Fruit fly (Drosophila melanogaster): ENCODE data around the gene Hsc20.

- TF ChIP-seq cwo (GFP tag; optimal IDR thresholded peaks at IDR 0.05) = no peak
- no peak for TF ChIP-seq Antp (GFP tag; optimal IDR thresholded peaks at IDR 0.05)
- TF ChIP-seq br (optimal IDR thresholded peaks at IDR 0.05) = no peak
- TF ChIP-seq Dfd (GFP tag; optimal IDR thresholded peaks at IDR 0.05) = no peak
- TF ChIP-seq nerfin-1 (tag; optimal IDR thresholded peaks at IDR 0.05) = no peak
- TF ChIP-seq Sox100B (GFP tag; optimal IDR thresholded peaks at IDR 0.05) = no peak
- TF ChIP-seq CG9932 (GFP tag; IDR thresholded peaks at IDR 0.05) = no peak
- no peak for TF ChIP-seq CTCF (GFP tag; optimal IDR thresholded peaks at IDR 0.05)
- no peak for TF ChIP-seq CG10274 (GFP tag; optimal IDR thresholded peaks at IDR 0.05)
- TF ChIP-seq corto (GFP tag; optimal IDR thresholded peaks at IDR 0.05) = no peak
- peak; percentile 50 for TF ChIP-seq Dref (GFP tag; IDR thresholded peaks at IDR 0.05)
- TF ChIP-seq psq (GFP tag; optimal IDR thresholded peaks at IDR 0.05) = no peak
- no peak for TF ChIP-seq zfh2 (GFP tag; optimal IDR thresholded peaks at IDR 0.05)
Measured at dm6 chr3L:16233850-16234494, 1.0 kb downstream of the Hsc20 start.

Measured in whole organism, embryonic.